Worm (Caenorhabditis elegans): ENCODE measurements around the gene srx-19.

ce11 chrIV:6833617-6834016 lies 39.4 kb upstream of the srx-19 start:
- TF ChIP-seq elt-3 (tag; optimal IDR thresholded peaks at IDR 0.05) (no peak), unc-39 (tag; optimal IDR thresholded peaks at IDR 0.05) (no peak), ztf-11 (tag; optimal IDR thresholded peaks at IDR 0.05) (no peak)

Measured in whole organism, mixed stage, embryonic.